Worm (Caenorhabditis elegans) whole organism, late embryonic: ENCODE measurements around the gene Y102A11A.9.
A peak's percentile ranks its signal among the peaks of the same experiment; 100 is the strongest.

Experiments used
- C08G9.2 ChIP-seq: sonication (generic microtip); optimal IDR thresholded peaks from 2 replicates; lab custom pipeline; 2016; ENCODE audit warnings: mild to moderate bottlenecking, missing genetic modification characterization, moderate library complexity, missing compliant biosample characterization
- K02D7.2 ChIP-seq: sonication (generic microtip); optimal IDR thresholded peaks from 2 replicates; lab custom pipeline; 2017; ENCODE audit warnings: mild to moderate bottlenecking, missing genetic modification characterization, missing compliant biosample characterization
- T23F11.4 ChIP-seq: fragments of 200-800 bp; sonication (Bioruptor generic); optimal IDR thresholded peaks from 2 replicates; lab custom pipeline; 2018; ENCODE audit warnings: mild to moderate bottlenecking, missing genetic modification characterization, missing compliant biosample characterization
- Y22D7AL.16 ChIP-seq: sonication (generic microtip); optimal IDR thresholded peaks from 2 replicates; lab custom pipeline; 2016; ENCODE audit warnings: missing genetic modification characterization, missing compliant biosample characterization
- ama-1 ChIP-seq: fragments of 150-350 bp; optimal IDR thresholded peaks from 2 replicates; lab custom pipeline; 2014
- ceh-14 ChIP-seq: sonication (generic microtip); optimal IDR thresholded peaks from 2 replicates; lab custom pipeline; 2016; ENCODE audit warnings: missing genotype, missing genetic modification characterization, missing compliant biosample characterization
- ceh-19 ChIP-seq: fragments of 200-800 bp; sonication (Bioruptor generic); optimal IDR thresholded peaks from 2 replicates; lab custom pipeline; 2018; ENCODE audit warnings: mild to moderate bottlenecking, missing genetic modification characterization, missing compliant biosample characterization
- ceh-2 ChIP-seq: sonication (generic microtip); optimal IDR thresholded peaks from 2 replicates; lab custom pipeline; 2016; ENCODE audit warnings: missing genotype, missing genetic modification characterization, missing compliant biosample characterization
- ceh-22 ChIP-seq: sonication (generic microtip); optimal IDR thresholded peaks from 2 replicates; lab custom pipeline; 2017; ENCODE audit warnings: missing biosample characterization, missing genetic modification characterization
- ceh-24 ChIP-seq: sonication (generic microtip); optimal IDR thresholded peaks from 2 replicates; lab custom pipeline; 2016; ENCODE audit warnings: mild to moderate bottlenecking, missing genetic modification characterization, missing compliant biosample characterization
- ceh-30 ChIP-seq: fragments of 150-350 bp; optimal IDR thresholded peaks from 2 replicates; lab custom pipeline; 2014; ENCODE audit warnings: missing biosample characterization, missing genetic modification characterization
- ceh-48 ChIP-seq: sonication (generic microtip); optimal IDR thresholded peaks from 2 replicates; lab custom pipeline; 2016; ENCODE audit warnings: missing genetic modification characterization, inconsistent platforms, missing compliant biosample characterization
- che-1 ChIP-seq: sonication (generic microtip); optimal IDR thresholded peaks from 2 replicates; lab custom pipeline; 2016; ENCODE audit warnings: mild to moderate bottlenecking, missing genetic modification characterization, missing compliant biosample characterization
- dmd-4 ChIP-seq: sonication (generic microtip); optimal IDR thresholded peaks from 2 replicates; lab custom pipeline; 2016; ENCODE audit warnings: borderline replicate concordance, missing genetic modification characterization, missing compliant biosample characterization
- elt-2 ChIP-seq: sonication (generic microtip); optimal IDR thresholded peaks from 2 replicates; lab custom pipeline; 2016; ENCODE audit warnings: missing genetic modification reagents, missing genetic modification characterization, missing compliant biosample characterization
- eyg-1 ChIP-seq: sonication (generic microtip); optimal IDR thresholded peaks from 2 replicates; lab custom pipeline; 2016; ENCODE audit warnings: missing genotype, missing genetic modification characterization, missing compliant biosample characterization
- fkh-10 ChIP-seq: fragments of 150-350 bp; optimal IDR thresholded peaks from 2 replicates; lab custom pipeline; 2014; ENCODE audit warnings: missing biosample characterization, missing genetic modification reagents, missing genetic modification characterization
- gmeb-2 ChIP-seq: sonication (generic microtip); optimal IDR thresholded peaks from 2 replicates; lab custom pipeline; 2016; ENCODE audit warnings: missing genetic modification characterization, inconsistent platforms, missing compliant biosample characterization
- hlh-15 ChIP-seq: sonication (generic microtip); optimal IDR thresholded peaks from 2 replicates; lab custom pipeline; 2016; ENCODE audit warnings: missing genetic modification characterization, missing compliant biosample characterization
- hlh-8 ChIP-seq: sonication (generic microtip); optimal IDR thresholded peaks from 2 replicates; lab custom pipeline; 2016; ENCODE audit warnings: missing genotype, missing genetic modification characterization, missing compliant biosample characterization
- lin-11 ChIP-seq: fragments of 200-800 bp; sonication (Bioruptor generic); optimal IDR thresholded peaks from 2 replicates; lab custom pipeline; 2018; ENCODE audit warnings: mild to moderate bottlenecking, missing genetic modification characterization, missing compliant biosample characterization
- nfya-1 ChIP-seq: sonication (generic microtip); optimal IDR thresholded peaks from 2 replicates; lab custom pipeline; 2017; ENCODE audit warnings: missing genetic modification characterization, mild to moderate bottlenecking, missing compliant biosample characterization, antibody characterized with exemption, moderate library complexity
- nhr-11 ChIP-seq: fragments of 150-350 bp; optimal IDR thresholded peaks from 2 replicates; lab custom pipeline; 2014; ENCODE audit warnings: missing biosample characterization, missing genetic modification characterization
- npax-4 ChIP-seq: sonication (generic microtip); optimal IDR thresholded peaks from 2 replicates; lab custom pipeline; 2016; ENCODE audit warnings: missing genetic modification characterization, missing compliant biosample characterization
- odd-2 ChIP-seq: sonication (generic microtip); optimal IDR thresholded peaks from 2 replicates; lab custom pipeline; 2017; ENCODE audit warnings: antibody characterized with exemption, mild to moderate bottlenecking, missing genetic modification characterization, missing compliant biosample characterization
- pag-3 ChIP-seq: sonication (generic microtip); optimal IDR thresholded peaks from 2 replicates; lab custom pipeline; 2016; ENCODE audit warnings: missing compliant biosample characterization, missing genetic modification characterization, borderline replicate concordance
- pax-1 ChIP-seq: fragments of 150-350 bp; optimal IDR thresholded peaks from 2 replicates; lab custom pipeline; 2014; ENCODE audit warnings: missing biosample characterization, missing genetic modification characterization
- pros-1 ChIP-seq: fragments of 150-350 bp; optimal IDR thresholded peaks from 2 replicates; lab custom pipeline; 2014; ENCODE audit warnings: missing biosample characterization, missing genetic modification reagents, missing genetic modification characterization
- rnt-1 ChIP-seq: sonication (generic microtip); optimal IDR thresholded peaks from 2 replicates; lab custom pipeline; 2016; ENCODE audit warnings: missing genetic modification characterization, missing compliant biosample characterization
- sdc-2 ChIP-seq: sonication (generic microtip); optimal IDR thresholded peaks from 2 replicates; lab custom pipeline; 2016; ENCODE audit warnings: missing genotype, missing genetic modification characterization, missing compliant biosample characterization
- sox-2 ChIP-seq: fragments of 200-800 bp; sonication (Bioruptor generic); IDR thresholded peaks from 2 replicates; pipeline ENCODE4 v1.3.6; 2022; ENCODE audit warnings: missing genetic modification reagents, missing genetic modification characterization, missing compliant biosample characterization
- sox-4 ChIP-seq: sonication (generic microtip); optimal IDR thresholded peaks from 2 replicates; lab custom pipeline; 2017; ENCODE audit warnings: mild to moderate bottlenecking, missing genetic modification characterization, inconsistent platforms, missing compliant biosample characterization
- unc-42 ChIP-seq: sonication (generic microtip); optimal IDR thresholded peaks from 2 replicates; lab custom pipeline; 2016; ENCODE audit warnings: missing genotype, missing genetic modification characterization, missing compliant biosample characterization
- zip-5 ChIP-seq: sonication (generic microtip); optimal IDR thresholded peaks from 2 replicates; lab custom pipeline; 2016; ENCODE audit warnings: missing genetic modification characterization, missing compliant biosample characterization

Y102A11A.9 gene

ce11 chrX:2012491-2013201 is at the start of gene Y102A11A.9:
Gene Y102A11A.9, plus strand, starts transcription at chrX:2013151.
- TF ChIP-seq ceh-14 (tag; lab: Kevin White, UChicago): peak; percentile 17
- no peak for TF ChIP-seq sdc-2 (tag; lab: Kevin White, UChicago)
- no peak for TF ChIP-seq pag-3 (tag; lab: Kevin White, UChicago)
- no peak for TF ChIP-seq nhr-11 (tag; lab: Kevin White, UChicago)
- TF ChIP-seq ceh-22 (tag; lab: Kevin White, UChicago): no peak

ce11 chrX:1964411-1964810 is 48.5 kb upstream of the Y102A11A.9 start:
- TF ChIP-seq ceh-2 (tag; lab: Kevin White, UChicago) (no peak), unc-42 (tag; lab: Kevin White, UChicago) (no peak), hlh-8 (no peak), K02D7.2 (no peak), Y22D7AL.16 (tag; lab: Kevin White, UChicago) (no peak), T23F11.4 (GFP tag; lab: Kevin White, UChicago) (no peak), sox-2 (GFP tag; lab: Robert Waterston, UW) (no peak), pax-1 (tag; lab: Kevin White, UChicago) (no peak), ceh-19 (GFP tag; lab: Kevin White, UChicago) (no peak), ceh-24 (tag; lab: Kevin White, UChicago) (no peak), sox-4 (tag; lab: Kevin White, UChicago) (no peak), nhr-11 (tag; lab: Kevin White, UChicago) (no peak), ceh-48 (tag; lab: Kevin White, UChicago) (no peak), elt-2 (tag; lab: Kevin White, UChicago) (no peak), eyg-1 (tag; lab: Kevin White, UChicago) (no peak)

ce11 chrX:1964828-1965227 is 48.1 kb upstream of the Y102A11A.9 start:
- TF ChIP-seq ama-1 (lab: Kevin White, UChicago) (no peak), elt-2 (tag; lab: Kevin White, UChicago) (no peak), nfya-1 (tag; lab: Kevin White, UChicago) (peak; percentile 30), ceh-30 (tag; lab: Kevin White, UChicago) (no peak), npax-4 (tag; lab: Kevin White, UChicago) (no peak), lin-11 (tag; lab: Kevin White, UChicago) (no peak), odd-2 (tag; lab: Kevin White, UChicago) (no peak), che-1 (no peak), sdc-2 (tag; lab: Kevin White, UChicago) (peak; percentile 77), ceh-24 (tag; lab: Kevin White, UChicago) (no peak)

- TF ChIP-seq nfya-1 (tag; lab: Kevin White, UChicago) (no peak), ceh-19 (GFP tag; lab: Kevin White, UChicago) (no peak), Y22D7AL.16 (tag; lab: Kevin White, UChicago) (no peak), zip-5 (tag; lab: Kevin White, UChicago) (no peak), hlh-8 (no peak), ceh-14 (tag; lab: Kevin White, UChicago) (no peak), hlh-15 (tag; lab: Kevin White, UChicago) (no peak), gmeb-2 (no peak), pros-1 (tag; lab: Kevin White, UChicago) (no peak)
Measured at ce11 chrX:1969575-1969974, 43.4 kb upstream of the Y102A11A.9 start, which contains the start of gene str-79. Gene str-79, plus strand, starts transcription at chrX:1969875.

- no peak for TF ChIP-seq gmeb-2
- no peak for TF ChIP-seq odd-2 (tag; lab: Kevin White, UChicago)
- no peak for TF ChIP-seq ceh-2 (tag; lab: Kevin White, UChicago)
- TF ChIP-seq sox-2 (GFP tag; lab: Robert Waterston, UW): no peak
- TF ChIP-seq dmd-4 (tag; lab: Kevin White, UChicago): no peak
- TF ChIP-seq rnt-1 (tag; lab: Kevin White, UChicago): no peak
- TF ChIP-seq C08G9.2: no peak
- TF ChIP-seq fkh-10 (GFP tag; lab: Kevin White, UChicago): no peak
Measured at ce11 chrX:1971647-1972046, 41.3 kb upstream of the Y102A11A.9 start.
